Fruit fly (Drosophila melanogaster) whole organism, wandering third instar larva: ENCODE measurements around the gene Cyp4ac2.

ENCODE experiments used
- Dfd ChIP-seq: fragments of >200 bp; optimal IDR thresholded peaks from 2 replicates; lab custom pipeline; 2017; ENCODE audit warnings: missing biosample characterization, missing genetic modification characterization
- Dif ChIP-seq: fragments of 200-275, 200-300 bp; sonication (Bioruptor generic); optimal IDR thresholded peaks from 2 replicates; lab custom pipeline; 2018; ENCODE audit warnings: missing biosample characterization, missing genetic modification characterization; ENCODE audit not compliant: partially characterized antibody
- GATAd ChIP-seq: sonication (Bioruptor generic); optimal IDR thresholded peaks from 2 replicates; lab custom pipeline; 2016; ENCODE audit warnings: missing biosample characterization, missing genetic modification characterization
- HLH106 ChIP-seq: fragments of 200-800 bp; optimal IDR thresholded peaks from 3 replicates; lab custom pipeline; 2019; ENCODE audit warnings: missing biosample characterization, mild to moderate bottlenecking, missing genetic modification characterization, moderate library complexity
- Mio ChIP-seq: sonication (Bioruptor generic); optimal IDR thresholded peaks from 2 replicates; lab custom pipeline; 2016; ENCODE audit warnings: missing biosample characterization, missing genetic modification characterization
- N ChIP-seq: fragments of >200 bp; optimal IDR thresholded peaks from 2 replicates; lab custom pipeline; 2018; ENCODE audit warnings: missing biosample characterization, missing external identifiers, missing genetic modification characterization
- Rel ChIP-seq, 2 experiments: fragments of 200-800 bp; sonication (Bioruptor generic) in 1 of 2; optimal IDR thresholded peaks; 2 replicates in 1 of 2; 3 replicates in 1 of 2; lab custom pipeline; 2016 to 2019; ENCODE audit warnings: mild to moderate bottlenecking in 2 of 2, missing biosample characterization in 2 of 2, missing genetic modification characterization in 2 of 2, moderate library complexity in 1 of 2
- dsf ChIP-seq: sonication (Bioruptor generic); optimal IDR thresholded peaks from 2 replicates; lab custom pipeline; 2016; ENCODE audit warnings: missing biosample characterization, missing genetic modification characterization, borderline replicate concordance
- ey ChIP-seq: fragments of 200-800 bp; sonication (Bioruptor generic); optimal IDR thresholded peaks from 2 replicates; lab custom pipeline; 2016; ENCODE audit warnings: missing biosample characterization, missing genetic modification characterization
- h ChIP-seq: fragments of 200-800 bp; sonication (Bioruptor generic); optimal IDR thresholded peaks from 3 replicates; lab custom pipeline; 2016; ENCODE audit warnings: missing biosample characterization, mild to moderate bottlenecking, missing genetic modification characterization
- psq ChIP-seq: fragments of 200-800 bp; sonication (Bioruptor generic); optimal IDR thresholded peaks from 3 replicates; lab custom pipeline; 2017; ENCODE audit warnings: missing biosample characterization, mild to moderate bottlenecking, missing genetic modification characterization, moderate library complexity
- rgr ChIP-seq: fragments of 200-800 bp; sonication (Bioruptor generic); optimal IDR thresholded peaks from 3 replicates; lab custom pipeline; 2016; ENCODE audit warnings: missing biosample characterization, mild to moderate bottlenecking, missing genetic modification characterization
- tai ChIP-seq: sonication (Bioruptor generic); optimal IDR thresholded peaks from 2 replicates; lab custom pipeline; 2016; ENCODE audit warnings: missing biosample characterization, missing genetic modification characterization
- woc ChIP-seq: sonication (Bioruptor generic); optimal IDR thresholded peaks from 2 replicates; lab custom pipeline; 2016; ENCODE audit warnings: missing biosample characterization, mild to moderate bottlenecking, missing genetic modification characterization

DNA sequence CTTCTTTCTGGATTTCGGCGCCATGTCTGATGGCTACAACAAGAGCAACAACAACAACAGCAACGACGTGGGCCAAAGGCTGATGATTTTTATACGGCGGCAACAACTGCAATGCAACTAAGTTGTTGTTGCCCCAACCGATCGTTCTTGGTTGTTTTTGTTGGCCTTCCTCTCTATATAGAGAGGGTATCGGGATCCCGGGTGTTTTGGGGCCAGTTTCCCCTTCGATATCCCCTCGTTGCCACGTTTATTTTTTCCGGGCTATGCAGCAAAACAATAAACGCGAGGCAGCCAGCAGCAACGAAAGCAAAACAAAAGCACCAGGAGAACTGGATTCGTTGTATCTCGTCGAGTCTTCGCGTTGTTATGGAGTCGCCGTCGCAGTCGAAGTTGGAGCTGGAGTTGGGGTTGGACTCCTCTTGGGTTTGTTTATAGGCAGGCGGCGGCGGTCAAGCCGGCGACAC lies 29.8 kb upstream of the Cyp4ac2 start:
- TF ChIP-seq Rel (GFP tag; optimal IDR thresholded peaks at IDR 0.05; lab: Kevin White, UChicago) (no peak), Rel (tag; optimal IDR thresholded peaks at IDR 0.05; lab: Kevin White, UChicago) (no peak), HLH106 (tag; lab: Kevin White, UChicago) (no peak), woc (GFP tag; lab: Kevin White, UChicago) (no peak), dsf (GFP tag; lab: Kevin White, UChicago) (no peak), GATAd (no peak), N (no peak), rgr (no peak), Mio (GFP tag; lab: Kevin White, UChicago) (no peak), tai (GFP tag; lab: Kevin White, UChicago) (no peak), Dif (no peak), Dfd (no peak), psq (GFP tag; lab: Kevin White, UChicago) (peak; percentile 35), h (GFP tag; lab: Kevin White, UChicago) (no peak), ey (no peak)
